Worm (Caenorhabditis elegans): Measurements from ENCODE around the gene pgp-11.

- TF ChIP-seq mxl-1 (tag; optimal IDR thresholded peaks at IDR 0.05) (no peak), ztf-18 (tag; optimal IDR thresholded peaks at IDR 0.05) (no peak), ama-1 (optimal IDR thresholded peaks at IDR 0.05) (no peak), ama-1 (GFP tag; optimal IDR thresholded peaks at IDR 0.05) (no peak), tbp1 (GFP tag; optimal IDR thresholded peaks at IDR 0.05) (no peak), zim-3 (tag; optimal IDR thresholded peaks at IDR 0.05) (no peak), attf-6 (GFP tag; IDR thresholded peaks at IDR 0.05) (no peak)
Measured at ce11 chrII:7984071-7984470, 20.0 kb downstream of the pgp-11 start.

All from whole organism, young adult.